Fruit fly (Drosophila melanogaster) whole organism, embryonic: ENCODE data around the gene E2f1.
A peak's percentile ranks its signal among the peaks of the same experiment; 100 is the strongest.

Experiments used
- BEAF-32 ChIP-seq: fragments of 200-800 bp; sonication (Bioruptor generic); optimal IDR thresholded peaks from 3 replicates; lab custom pipeline; 2017; ENCODE audit warnings: missing biosample characterization, missing genetic modification characterization, mild to moderate bottlenecking, moderate library complexity, missing genetic modification reagents
- CG10209 ChIP-seq: fragments of 200-800 bp; sonication (Bioruptor generic); optimal IDR thresholded peaks from 3 replicates; lab custom pipeline; 2017; ENCODE audit warnings: missing biosample characterization, mild to moderate bottlenecking, missing genetic modification characterization, missing genetic modification reagents
- CG10366 ChIP-seq: fragments of 200-800 bp; sonication (Bioruptor generic); IDR thresholded peaks from 2 replicates; pipeline ENCODE4 v1.3.6; 2022; ENCODE audit warnings: missing biosample characterization, missing genetic modification characterization
- CG10543 ChIP-seq: fragments of 200-800 bp; sonication (Bioruptor generic); optimal IDR thresholded peaks from 3 replicates; lab custom pipeline; 2017; ENCODE audit warnings: missing biosample characterization, mild to moderate bottlenecking, missing genetic modification characterization, moderate library complexity
- CG11560 ChIP-seq: fragments of 200-800 bp; sonication (Bioruptor generic); IDR thresholded peaks from 3 replicates; pipeline ENCODE4 v1.3.6; 2022; ENCODE audit warnings: missing biosample characterization, missing genetic modification characterization
- CG11695 ChIP-seq: fragments of 200-800 bp; sonication (Bioruptor generic); IDR thresholded peaks from 3 replicates; pipeline ENCODE4 v1.3.6; 2022; ENCODE audit warnings: missing biosample characterization, missing genetic modification characterization
- CG13894 ChIP-seq: fragments of 200-800 bp; sonication (Bioruptor generic); optimal IDR thresholded peaks from 3 replicates; lab custom pipeline; 2018; ENCODE audit warnings: missing biosample characterization, mild to moderate bottlenecking, missing genetic modification characterization, moderate library complexity
- CG15011 ChIP-seq: fragments of 200-800 bp; sonication (Bioruptor generic); optimal IDR thresholded peaks from 3 replicates; lab custom pipeline; 2018; ENCODE audit warnings: missing biosample characterization, mild to moderate bottlenecking, missing genetic modification characterization
- CG2875 ChIP-seq: fragments of 200-800 bp; sonication (Bioruptor generic); optimal IDR thresholded peaks from 2 replicates; lab custom pipeline; 2017; ENCODE audit warnings: missing biosample characterization, mild to moderate bottlenecking, missing genetic modification characterization, missing genetic modification reagents
- CG31224 ChIP-seq: fragments of 200-800 bp; sonication (Bioruptor generic); IDR thresholded peaks from 2 replicates; pipeline ENCODE4 v1.3.6; 2022; ENCODE audit warnings: missing biosample characterization, missing genetic modification characterization
- CG34422 ChIP-seq: fragments of 200-800 bp; sonication (Bioruptor generic); IDR thresholded peaks from 3 replicates; pipeline ENCODE4 v1.3.6; 2022; ENCODE audit warnings: missing biosample characterization, missing genetic modification characterization
- CG5245 ChIP-seq: fragments of 200-800 bp; sonication (Bioruptor generic); optimal IDR thresholded peaks from 3 replicates; lab custom pipeline; 2016; ENCODE audit warnings: missing biosample characterization, missing genetic modification characterization
- CG5953 ChIP-seq: fragments of 200-800 bp; sonication (Bioruptor generic); IDR thresholded peaks from 2 replicates; pipeline ENCODE4 v1.3.6; 2022; ENCODE audit warnings: missing biosample characterization, missing genetic modification characterization
- CG9215 ChIP-seq: fragments of 200-800 bp; sonication (Bioruptor generic); IDR thresholded peaks from 2 replicates; pipeline ENCODE4 v1.3.6; 2022; ENCODE audit warnings: missing biosample characterization, missing genetic modification characterization
- CG9817 ChIP-seq: fragments of 200-800 bp; sonication (Bioruptor generic); optimal IDR thresholded peaks from 2 replicates; lab custom pipeline; 2018; ENCODE audit warnings: missing biosample characterization, mild to moderate bottlenecking, missing genetic modification characterization, moderate library complexity
- D19A ChIP-seq: fragments of 200-800 bp; optimal IDR thresholded peaks from 3 replicates; lab custom pipeline; 2019; ENCODE audit warnings: missing biosample characterization, mild to moderate bottlenecking, missing genetic modification characterization, moderate library complexity
- Dref ChIP-seq: fragments of 200-800 bp; sonication (Bioruptor generic); IDR thresholded peaks from 2 replicates; pipeline ENCODE4 v1.3.6; 2022; ENCODE audit warnings: missing biosample characterization, missing genetic modification characterization
- Drgx ChIP-seq: fragments of 200-800 bp; sonication (Bioruptor generic); IDR thresholded peaks from 2 replicates; pipeline ENCODE4 v1.3.6; 2022; ENCODE audit warnings: missing biosample characterization, missing genetic modification characterization
- Elba2 ChIP-seq: fragments of 200-800 bp; sonication (Bioruptor generic); optimal IDR thresholded peaks from 3 replicates; lab custom pipeline; 2016; ENCODE audit warnings: missing biosample characterization, missing genetic modification characterization
- H2.0 ChIP-seq: fragments of 200-800 bp; sonication (Bioruptor generic); IDR thresholded peaks from 2 replicates; pipeline ENCODE4 v1.3.6; 2022; ENCODE audit warnings: missing biosample characterization, missing genetic modification characterization
- MESR4 ChIP-seq: fragments of 200-800 bp; sonication (Bioruptor generic); optimal IDR thresholded peaks from 2 replicates; lab custom pipeline; 2018; ENCODE audit warnings: missing biosample characterization, mild to moderate bottlenecking, missing genetic modification characterization, moderate library complexity
- Meics ChIP-seq: fragments of 200-800 bp; sonication (Bioruptor generic); optimal IDR thresholded peaks from 2 replicates; lab custom pipeline; 2017; ENCODE audit warnings: missing biosample characterization, mild to moderate bottlenecking, missing genetic modification characterization
- NC2α ChIP-seq: fragments of 200-800 bp; sonication (Bioruptor generic); optimal IDR thresholded peaks from 2 replicates; lab custom pipeline; 2016; ENCODE audit warnings: missing biosample characterization, missing genetic modification characterization
- Nf-YC ChIP-seq: fragments of 200-800 bp; optimal IDR thresholded peaks from 3 replicates; lab custom pipeline; 2019; ENCODE audit warnings: missing biosample characterization, mild to moderate bottlenecking, missing genetic modification characterization, moderate library complexity
- Opbp ChIP-seq: fragments of 200-800 bp; sonication (Bioruptor generic); IDR thresholded peaks from 3 replicates; pipeline ENCODE4 v1.3.6; 2022; ENCODE audit warnings: missing biosample characterization, missing genetic modification characterization; ENCODE audit not compliant: partially characterized antibody
- Stat92E ChIP-seq, 3 experiments: fragments of >200 bp in 2 of 3; fragments of 200-800 bp in 1 of 3; sonication (Bioruptor generic) in 1 of 3; optimal IDR thresholded peaks; 2 replicates each; lab custom pipeline; 2017 to 2019; ENCODE audit warnings: missing biosample characterization in 3 of 3, missing genetic modification characterization in 3 of 3, mild to moderate bottlenecking in 1 of 3, moderate library complexity in 1 of 3
- TFAM ChIP-seq: fragments of 200-800 bp; sonication (Bioruptor generic); optimal IDR thresholded peaks from 2 replicates; lab custom pipeline; 2017; ENCODE audit warnings: missing biosample characterization, missing genetic modification characterization, inconsistent platforms
- Trl ChIP-seq, 3 experiments: fragments of >200 bp in 2 of 3; fragments of 200-800 bp in 1 of 3; sonication (Bioruptor generic) in 1 of 3; optimal IDR thresholded peaks; 2 replicates in 1 of 3; 3 replicates in 2 of 3; lab custom pipeline; 2016 to 2017; ENCODE audit warnings: missing biosample characterization in 1 of 3, missing genetic modification characterization in 1 of 3
- chinmo ChIP-seq: fragments of 200-800 bp; sonication (Bioruptor generic); IDR thresholded peaks from 4 replicates; pipeline ENCODE4 v1.3.6; 2022; ENCODE audit warnings: missing biosample characterization, missing genetic modification characterization; ENCODE audit not compliant: partially characterized antibody
- crol ChIP-seq: fragments of 200-800 bp; sonication (Bioruptor generic); IDR thresholded peaks from 2 replicates; pipeline ENCODE4 v1.3.6; 2022; ENCODE audit warnings: missing biosample characterization, missing genetic modification characterization
- dm ChIP-seq: fragments of 200-800 bp; sonication (Bioruptor generic); optimal IDR thresholded peaks from 3 replicates; lab custom pipeline; 2016; ENCODE audit warnings: missing biosample characterization, missing genetic modification characterization
- dysf ChIP-seq: fragments of 200-800 bp; sonication (Bioruptor generic); IDR thresholded peaks from 3 replicates; pipeline ENCODE4 v1.3.6; 2022; ENCODE audit warnings: missing biosample characterization, missing genetic modification characterization
- ems ChIP-seq: fragments of 200-800 bp; sonication (Bioruptor generic); optimal IDR thresholded peaks from 3 replicates; lab custom pipeline; 2016; ENCODE audit warnings: missing biosample characterization, missing genetic modification characterization
- h ChIP-seq: fragments of >200 bp; optimal IDR thresholded peaks from 2 replicates; lab custom pipeline; 2017
- ken ChIP-seq: fragments of 200-800 bp; sonication (Bioruptor generic); IDR thresholded peaks from 3 replicates; pipeline ENCODE4 v1.3.6; 2022; ENCODE audit warnings: missing biosample characterization, missing genetic modification characterization
- lbe ChIP-seq: fragments of 200-800 bp; sonication (Bioruptor generic); optimal IDR thresholded peaks from 2 replicates; lab custom pipeline; 2016; ENCODE audit warnings: missing biosample characterization, mild to moderate bottlenecking, missing genetic modification characterization
- mirr ChIP-seq: fragments of 200-800 bp; sonication (Bioruptor generic); optimal IDR thresholded peaks from 3 replicates; lab custom pipeline; 2018; ENCODE audit warnings: missing biosample characterization, mild to moderate bottlenecking, missing genetic modification characterization
- nerfin-1 ChIP-seq: fragments of 200-800 bp; sonication (Bioruptor generic); optimal IDR thresholded peaks from 3 replicates; lab custom pipeline; 2019; ENCODE audit warnings: missing biosample characterization, mild to moderate bottlenecking, missing genetic modification characterization, moderate library complexity
- nom ChIP-seq: fragments of 200-800 bp; sonication (Bioruptor generic); optimal IDR thresholded peaks from 2 replicates; lab custom pipeline; 2017; ENCODE audit warnings: missing biosample characterization, missing genetic modification characterization, mild to moderate bottlenecking, moderate library complexity, missing genetic modification reagents
- oc ChIP-seq: fragments of 200-800 bp; sonication (Bioruptor generic); optimal IDR thresholded peaks from 2 replicates; lab custom pipeline; 2018; ENCODE audit warnings: missing biosample characterization, mild to moderate bottlenecking, missing genetic modification characterization, moderate library complexity
- pho ChIP-seq: fragments of 200-800 bp; sonication (Bioruptor generic); optimal IDR thresholded peaks from 2 replicates; lab custom pipeline; 2016; ENCODE audit warnings: missing biosample characterization, missing genetic modification characterization
- prd ChIP-seq, 3 experiments: fragments of >200 bp in 2 of 3; fragments of 200-800 bp in 1 of 3; sonication (Bioruptor generic) in 1 of 3; optimal IDR thresholded peaks in 2 of 3; IDR thresholded peaks in 1 of 3; 2 replicates in 2 of 3; 3 replicates in 1 of 3; pipeline versions ENCODE4 v1.3.6 to Lab custom; 2017 to 2022; ENCODE audit warnings: missing biosample characterization in 1 of 3, missing genetic modification characterization in 1 of 3
- ro ChIP-seq: fragments of 200-800 bp; sonication (Bioruptor generic); IDR thresholded peaks from 2 replicates; pipeline ENCODE4 v1.3.6; 2022; ENCODE audit warnings: missing biosample characterization, missing genetic modification characterization
- sens ChIP-seq: fragments of 200-800 bp; sonication (Bioruptor generic); peaks from one replicate; lab custom pipeline; 2016; ENCODE audit warnings: missing biosample characterization, missing genetic modification characterization
- so ChIP-seq: fragments of 200-800 bp; sonication (Bioruptor generic); IDR thresholded peaks from 3 replicates; pipeline ENCODE4 v1.3.6; 2022; ENCODE audit warnings: missing biosample characterization, missing genetic modification characterization
- toy ChIP-seq: fragments of 200-800 bp; sonication (Bioruptor generic); IDR thresholded peaks from 2 replicates; pipeline ENCODE4 v1.3.6; 2022; ENCODE audit warnings: missing biosample characterization, missing genetic modification characterization
- trh ChIP-seq: fragments of 200-800 bp; sonication (Bioruptor generic); optimal IDR thresholded peaks from 2 replicates; lab custom pipeline; 2016; ENCODE audit warnings: missing biosample characterization, missing genetic modification characterization

Gene E2f1

DNA sequence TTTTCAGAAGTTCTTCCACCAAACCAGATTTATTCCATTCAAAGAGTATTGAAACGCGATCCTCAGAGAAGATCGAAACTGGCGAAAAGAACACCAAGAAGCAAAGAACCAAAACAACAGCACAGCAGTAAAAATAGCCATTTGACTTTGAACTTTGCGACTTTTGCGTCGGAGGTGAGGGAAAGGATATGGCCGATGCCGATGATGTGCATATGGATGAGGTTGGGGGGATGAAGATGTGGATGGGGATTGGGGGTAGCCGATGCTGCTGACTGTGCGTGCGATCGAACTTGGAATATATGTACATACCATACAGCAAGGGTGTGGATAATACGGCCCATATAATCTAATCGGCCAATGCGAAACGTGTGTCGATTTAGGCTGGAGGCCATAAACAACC is 7.2 kb downstream of the E2f1 start (continued):
- 0 out of 2 replicates have a peak, but pooled peaks have one; percentile 20 for TF ChIP-seq CG5953 (GFP tag; lab: Robert Waterston, UW)

DNA sequence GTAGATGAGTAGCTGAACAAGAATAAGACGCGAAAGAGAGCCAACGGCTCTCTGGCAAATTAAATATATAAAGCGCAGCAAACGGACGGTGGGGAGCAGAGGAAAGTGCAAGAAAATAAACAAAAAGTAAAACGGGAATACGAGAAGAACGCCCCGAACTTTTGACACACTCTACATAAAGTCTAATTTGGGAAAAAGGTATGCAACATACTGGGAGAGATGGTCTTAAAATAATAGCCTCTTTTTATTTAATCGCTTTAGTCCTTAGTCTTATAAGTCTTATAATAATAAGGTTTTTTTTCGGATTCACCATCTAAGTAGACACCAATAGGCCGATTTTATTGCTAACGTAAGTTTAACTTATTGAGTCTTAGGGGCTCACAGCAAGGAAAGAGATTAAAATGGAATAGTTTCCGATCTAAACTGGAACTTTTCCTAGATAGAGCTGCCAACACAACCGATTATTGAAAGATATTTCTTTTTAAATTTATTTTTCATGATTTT is 7.7 kb downstream of the E2f1 start:
- TF ChIP-seq trh (GFP tag; lab: Kevin White, UChicago) (no peak), CG9817 (tag; lab: Kevin White, UChicago) (no peak), h (no peak), Stat92E (GFP tag; optimal IDR thresholded peaks at IDR 0.05; lab: Kevin White, UChicago) (no peak), CG13894 (tag; lab: Kevin White, UChicago) (no peak), nerfin-1 (no peak), Meics (no peak), CG11695 (GFP tag; lab: Robert Waterston, UW) (no peak), crol (peak; percentile 42), mirr (no peak), sens (peak; percentile 33), Trl (optimal IDR thresholded peaks at IDR 0.05; lab: Kevin White, UChicago) (peak in 1 of 2 experiments; percentile 11), Trl (GFP tag; optimal IDR thresholded peaks at IDR 0.05; lab: Kevin White, UChicago) (no peak), nom (GFP tag; lab: Kevin White, UChicago) (peak; percentile 36), CG5245 (GFP tag; lab: Kevin White, UChicago) (no peak), CG2875 (GFP tag; lab: Kevin White, UChicago) (no peak), dysf (GFP tag; lab: Robert Waterston, UW) (no peak), Nf-YC (tag; lab: Kevin White, UChicago) (no peak), CG34422 (GFP tag; lab: Robert Waterston, UW) (no peak), chinmo (GFP tag; lab: Robert Waterston, UW) (0 out of 4 replicates have a peak, but pooled peaks have one; percentile 7), oc (tag; lab: Kevin White, UChicago) (no peak), Elba2 (no peak), BEAF-32 (GFP tag; lab: Kevin White, UChicago) (no peak), Drgx (GFP tag; lab: Robert Waterston, UW) (peak; percentile 53; the same call in 1 of the 2 replicates), Dref (GFP tag; lab: Robert Waterston, UW) (no peak), so (GFP tag; lab: Robert Waterston, UW) (no peak), ro (no peak), CG10366 (no peak), D19A (tag; lab: Kevin White, UChicago) (peak; percentile 53), ems (GFP tag; lab: Kevin White, UChicago) (no peak), CG15011 (GFP tag; lab: Kevin White, UChicago) (no peak), CG10209 (no peak)
- TF ChIP-seq, all 482 proteins: peak for 7

DNA sequence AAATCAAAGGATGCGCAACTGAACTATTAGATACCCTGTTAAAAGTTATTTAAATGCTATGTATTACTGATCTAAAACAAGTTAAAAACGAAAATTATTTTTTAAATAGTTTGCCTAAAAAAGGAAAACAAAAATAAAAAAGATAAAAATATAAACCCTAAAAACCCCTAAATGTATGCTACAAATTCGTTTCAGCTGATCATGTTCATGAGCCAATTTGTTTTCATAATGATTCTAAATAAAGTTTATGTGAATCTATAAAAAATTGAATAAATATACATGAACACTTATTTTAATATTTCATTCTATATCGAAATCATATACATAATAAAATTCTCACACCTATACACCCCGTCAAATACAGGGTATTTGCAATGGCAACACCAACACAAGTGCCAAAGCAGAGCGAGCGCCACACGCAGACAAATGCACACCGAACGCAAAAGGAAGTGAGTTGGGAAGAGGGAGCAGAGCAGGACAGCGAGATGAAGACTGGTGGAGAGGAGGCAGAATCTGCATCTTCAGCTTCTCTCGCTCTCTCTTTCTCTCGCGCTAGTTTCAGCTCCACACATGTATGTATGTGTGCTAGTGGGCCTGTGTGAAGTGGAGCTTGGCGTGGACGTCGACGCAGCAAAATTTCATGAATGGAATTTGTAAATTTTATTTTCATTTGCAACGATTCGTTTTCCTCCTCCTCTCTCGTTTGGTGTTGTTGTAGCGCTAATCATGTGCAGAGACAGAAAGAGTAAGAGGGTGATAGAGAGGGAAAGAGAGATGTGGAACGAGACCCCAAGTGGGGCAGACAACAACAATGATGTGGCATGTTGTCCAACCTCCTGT is 9.4 kb downstream of the E2f1 start:
- TF ChIP-seq CG10543 (GFP tag; lab: Kevin White, UChicago) (no peak), CG31224 (GFP tag; lab: Robert Waterston, UW) (no peak), toy (GFP tag; lab: Robert Waterston, UW) (no peak), lbe (GFP tag; lab: Kevin White, UChicago) (no peak), MESR4 (GFP tag; lab: Kevin White, UChicago) (no peak), CG9215 (GFP tag; lab: Robert Waterston, UW) (no peak), H2.0 (GFP tag; lab: Robert Waterston, UW) (no peak), ken (GFP tag; lab: Robert Waterston, UW) (no peak), prd (optimal IDR thresholded peaks at IDR 0.05; lab: Kevin White, UChicago) (no peak), prd (GFP tag; IDR thresholded peaks at IDR 0.05; lab: Robert Waterston, UW) (peak; percentile 16; the same call in 1 of the 3 replicates), pho (GFP tag; lab: Kevin White, UChicago) (no peak), TFAM (no peak), Opbp (no peak), CG11560 (tag; lab: Robert Waterston, UW) (no peak), CG34422 (GFP tag; lab: Robert Waterston, UW) (no peak), dm (no peak), NC2α (GFP tag; lab: Kevin White, UChicago) (no peak)
